Fruit fly (Drosophila melanogaster) whole organism, wandering third instar larva: ENCODE measurements around the gene CG12259.
"Not testable (repeated sequence)": the region's sequence is repeated elsewhere in the genome, so short reads cannot be mapped to it uniquely, and the experiment has no call there.

Source experiments
- Abd-B ChIP-seq: fragments of >200 bp; optimal IDR thresholded peaks from 2 replicates; lab custom pipeline; 2017; ENCODE audit warnings: missing biosample characterization, missing genetic modification characterization
- CrebA ChIP-seq: fragments of 200-800 bp; sonication (Bioruptor generic); optimal IDR thresholded peaks from 2 replicates; lab custom pipeline; 2016; ENCODE audit warnings: missing biosample characterization, mild to moderate bottlenecking, missing genetic modification characterization, borderline replicate concordance
- Dfd ChIP-seq: fragments of >200 bp; optimal IDR thresholded peaks from 2 replicates; lab custom pipeline; 2017; ENCODE audit warnings: missing biosample characterization, missing genetic modification characterization
- GATAd ChIP-seq: sonication (Bioruptor generic); optimal IDR thresholded peaks from 2 replicates; lab custom pipeline; 2016; ENCODE audit warnings: missing biosample characterization, missing genetic modification characterization
- HLH106 ChIP-seq: fragments of 200-800 bp; optimal IDR thresholded peaks from 3 replicates; lab custom pipeline; 2019; ENCODE audit warnings: missing biosample characterization, mild to moderate bottlenecking, missing genetic modification characterization, moderate library complexity
- Hnf4 ChIP-seq: fragments of 200-800 bp; sonication (Bioruptor generic); optimal IDR thresholded peaks from 2 replicates; lab custom pipeline; 2016; ENCODE audit warnings: missing biosample characterization, mild to moderate bottlenecking, missing genetic modification characterization
- Hr78 ChIP-seq: fragments of >200 bp; optimal IDR thresholded peaks from 2 replicates; lab custom pipeline; 2017; ENCODE audit warnings: missing biosample characterization, missing genetic modification characterization
- Jra ChIP-seq: sonication (Bioruptor generic); optimal IDR thresholded peaks from 2 replicates; lab custom pipeline; 2016; ENCODE audit warnings: missing biosample characterization, missing genetic modification characterization
- Mio ChIP-seq: sonication (Bioruptor generic); optimal IDR thresholded peaks from 2 replicates; lab custom pipeline; 2016; ENCODE audit warnings: missing biosample characterization, missing genetic modification characterization
- Myc ChIP-seq: fragments of >200 bp; optimal IDR thresholded peaks from 2 replicates; lab custom pipeline; 2017
- N ChIP-seq: fragments of >200 bp; optimal IDR thresholded peaks from 2 replicates; lab custom pipeline; 2018; ENCODE audit warnings: missing biosample characterization, missing external identifiers, missing genetic modification characterization
- OdsH ChIP-seq: fragments of 200-800 bp; sonication (Bioruptor generic); optimal IDR thresholded peaks from 2 replicates; lab custom pipeline; 2016; ENCODE audit warnings: missing biosample characterization, mild to moderate bottlenecking, missing genetic modification characterization
- Rel ChIP-seq, 2 experiments: fragments of 200-800 bp; sonication (Bioruptor generic) in 1 of 2; optimal IDR thresholded peaks; 2 replicates in 1 of 2; 3 replicates in 1 of 2; lab custom pipeline; 2016 to 2019; ENCODE audit warnings: mild to moderate bottlenecking in 2 of 2, missing biosample characterization in 2 of 2, missing genetic modification characterization in 2 of 2, moderate library complexity in 1 of 2
- Vsx2 ChIP-seq: fragments of 200-300, 225-300 bp; sonication (Bioruptor generic); optimal IDR thresholded peaks from 2 replicates; lab custom pipeline; 2018; ENCODE audit warnings: missing biosample characterization, missing genetic modification characterization; ENCODE audit not compliant: partially characterized antibody
- brk ChIP-seq: fragments of 200-800 bp; sonication (Bioruptor generic); optimal IDR thresholded peaks from 2 replicates; lab custom pipeline; 2016; ENCODE audit warnings: missing biosample characterization, mild to moderate bottlenecking, missing genetic modification characterization
- dmrt93B ChIP-seq: fragments of 200-800 bp; sonication (Bioruptor generic); optimal IDR thresholded peaks from 2 replicates; lab custom pipeline; 2018; ENCODE audit warnings: missing biosample characterization, mild to moderate bottlenecking, missing genetic modification characterization
- dsf ChIP-seq: sonication (Bioruptor generic); optimal IDR thresholded peaks from 2 replicates; lab custom pipeline; 2016; ENCODE audit warnings: missing biosample characterization, missing genetic modification characterization, borderline replicate concordance
- foxo ChIP-seq, 2 experiments: fragments of 200-800 bp; sonication (Bioruptor generic); optimal IDR thresholded peaks; 2 replicates in 1 of 2; 3 replicates in 1 of 2; lab custom pipeline; 2016 to 2017; ENCODE audit warnings: missing biosample characterization in 2 of 2, missing genetic modification characterization in 2 of 2
- h ChIP-seq: fragments of 200-800 bp; sonication (Bioruptor generic); optimal IDR thresholded peaks from 3 replicates; lab custom pipeline; 2016; ENCODE audit warnings: missing biosample characterization, mild to moderate bottlenecking, missing genetic modification characterization
- lola ChIP-seq: fragments of >200 bp; optimal IDR thresholded peaks from 2 replicates; lab custom pipeline; 2017; ENCODE audit warnings: missing biosample characterization, missing genetic modification characterization
- pan ChIP-seq: fragments of >200 bp; optimal IDR thresholded peaks from 2 replicates; lab custom pipeline; 2017
- psq ChIP-seq: fragments of 200-800 bp; sonication (Bioruptor generic); optimal IDR thresholded peaks from 3 replicates; lab custom pipeline; 2017; ENCODE audit warnings: missing biosample characterization, mild to moderate bottlenecking, missing genetic modification characterization, moderate library complexity
- rgr ChIP-seq: fragments of 200-800 bp; sonication (Bioruptor generic); optimal IDR thresholded peaks from 3 replicates; lab custom pipeline; 2016; ENCODE audit warnings: missing biosample characterization, mild to moderate bottlenecking, missing genetic modification characterization
- sage ChIP-seq: fragments of 200-800 bp; sonication (Bioruptor generic); optimal IDR thresholded peaks from 2 replicates; lab custom pipeline; 2016; ENCODE audit warnings: missing biosample characterization, mild to moderate bottlenecking, missing genetic modification characterization
- tai ChIP-seq: sonication (Bioruptor generic); optimal IDR thresholded peaks from 2 replicates; lab custom pipeline; 2016; ENCODE audit warnings: missing biosample characterization, missing genetic modification characterization
- woc ChIP-seq: sonication (Bioruptor generic); optimal IDR thresholded peaks from 2 replicates; lab custom pipeline; 2016; ENCODE audit warnings: missing biosample characterization, mild to moderate bottlenecking, missing genetic modification characterization

Gene CG12259

DNA sequence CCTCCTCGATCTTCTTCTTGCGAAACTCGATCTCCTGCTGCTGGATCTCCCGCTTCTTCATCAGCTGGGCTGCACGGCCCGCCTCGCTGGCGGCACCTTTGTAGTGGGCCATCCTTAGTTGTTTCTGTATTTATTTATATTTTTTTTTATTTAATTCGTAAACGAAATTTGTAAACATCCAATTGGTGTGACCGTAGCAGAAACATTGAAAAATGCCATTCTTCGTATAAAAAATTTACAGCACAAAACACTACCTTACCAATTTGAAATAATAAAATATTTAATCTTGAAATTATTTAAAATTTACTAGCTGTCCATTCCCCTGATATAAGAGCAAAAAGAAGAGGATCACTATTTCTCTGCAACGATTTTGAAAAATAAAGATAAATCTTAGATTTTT is at the start of gene CG12259:
TSS of gene CG12259 (minus strand) at position 207 of the 400 bp plus-strand sequence.
- TF ChIP-seq woc (peak; percentile 6), Jra (GFP tag; lab: Kevin White, UChicago) (no peak), dsf (GFP tag; lab: Kevin White, UChicago) (no peak), pan (lab: Kevin White, UChicago) (no peak)

DNA sequence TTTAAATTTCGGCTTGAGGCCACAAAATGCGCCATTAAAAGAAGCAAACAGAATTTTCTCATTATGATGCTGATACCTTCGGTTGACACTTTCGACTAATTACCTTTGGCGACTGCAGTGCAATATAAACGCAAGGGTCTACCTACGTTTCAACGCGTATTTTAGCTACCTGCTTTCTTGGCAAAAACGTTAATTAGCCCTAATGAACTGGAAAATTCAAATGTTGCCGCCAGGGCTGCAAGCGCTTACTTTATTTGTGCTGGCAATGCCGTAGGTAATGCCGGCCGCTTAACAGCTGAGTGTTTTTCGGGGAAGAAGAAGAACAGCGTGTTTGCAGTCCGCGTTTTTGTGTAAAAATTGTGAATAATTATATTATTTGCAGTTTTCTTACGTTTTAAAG is 42.2 kb upstream of the CG12259 start, which contains the start of the genes CG31131 and CG4849:
TSS of gene CG31131 (minus strand) at position 101 of the 400 bp plus-strand sequence.
TSS of gene CG4849 (plus strand) at position 297 of the 400 bp plus-strand sequence.
- TF ChIP-seq sage, OdsH, rgr (GFP tag; lab: Kevin White, UChicago): not testable (repeated sequence)
- TF ChIP-seq, all 38 proteins: peak for 0; not testable (repeated sequence) for 38

DNA sequence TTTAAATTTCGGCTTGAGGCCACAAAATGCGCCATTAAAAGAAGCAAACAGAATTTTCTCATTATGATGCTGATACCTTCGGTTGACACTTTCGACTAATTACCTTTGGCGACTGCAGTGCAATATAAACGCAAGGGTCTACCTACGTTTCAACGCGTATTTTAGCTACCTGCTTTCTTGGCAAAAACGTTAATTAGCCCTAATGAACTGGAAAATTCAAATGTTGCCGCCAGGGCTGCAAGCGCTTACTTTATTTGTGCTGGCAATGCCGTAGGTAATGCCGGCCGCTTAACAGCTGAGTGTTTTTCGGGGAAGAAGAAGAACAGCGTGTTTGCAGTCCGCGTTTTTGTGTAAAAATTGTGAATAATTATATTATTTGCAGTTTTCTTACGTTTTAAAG is 39.6 kb upstream of the CG12259 start, which contains the start of gene CG31253:
TSS of gene CG31253 (minus strand) at position 101 of the 400 bp plus-strand sequence.
- not testable (repeated sequence) for TF ChIP-seq CrebA; Rel (GFP tag; optimal IDR thresholded peaks at IDR 0.05; lab: Kevin White, UChicago); Rel (tag; optimal IDR thresholded peaks at IDR 0.05; lab: Kevin White, UChicago); sage (GFP tag; lab: Kevin White, UChicago)
- TF ChIP-seq, all 38 proteins: peak for 0; not testable (repeated sequence) for 38

DNA sequence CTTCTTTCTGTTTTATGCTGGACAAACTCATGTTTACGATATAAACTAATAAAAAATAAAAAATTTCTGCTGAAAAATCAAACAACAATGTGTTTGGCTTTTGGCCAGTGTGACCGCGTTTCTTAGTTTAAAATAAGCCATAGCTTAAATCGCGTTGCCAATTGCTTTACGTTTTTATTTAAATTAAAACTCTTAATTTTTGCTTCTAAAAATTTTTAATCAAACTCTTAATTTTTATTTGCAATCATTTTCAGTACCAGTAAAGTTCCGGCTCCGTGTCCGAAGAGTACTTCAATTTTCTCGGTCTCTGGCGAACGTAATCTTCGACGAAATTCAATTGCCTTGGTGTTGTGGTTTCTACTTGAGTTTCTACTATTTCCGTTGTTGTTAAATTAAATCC is 38.3 kb upstream of the CG12259 start, which contains the start of the genes CG42487 and CG4884:
TSS of gene CG42487 (minus strand) at position 101 of the 400 bp plus-strand sequence.
TSS of gene CG4884 (minus strand) at position 101 of the 400 bp plus-strand sequence.
- TF ChIP-seq OdsH (GFP tag; lab: Kevin White, UChicago); Hnf4; N (GFP tag; lab: Kevin White, UChicago): not testable (repeated sequence)

DNA sequence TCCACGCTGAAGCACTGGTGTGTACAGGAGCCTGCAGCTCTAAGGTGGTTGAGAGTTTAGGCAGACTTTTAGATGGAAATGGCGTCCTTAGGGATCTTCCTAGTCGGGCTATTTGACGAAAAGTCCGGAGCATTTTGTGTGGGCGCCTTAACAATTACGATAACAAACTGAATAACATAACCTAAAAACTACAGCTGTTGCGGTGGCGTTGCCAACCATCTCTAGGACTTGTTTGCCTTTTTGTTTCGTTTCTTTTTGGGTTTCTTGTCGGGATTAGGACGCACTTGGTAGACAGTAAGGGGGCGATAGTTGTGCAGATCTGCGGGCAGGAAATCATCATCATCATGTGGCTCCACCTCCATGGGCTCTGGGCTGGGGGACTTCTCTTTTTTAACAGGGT is 37.1 kb upstream of the CG12259 start:
- TF ChIP-seq lola (no peak), Mio (no peak), Abd-B (GFP tag; lab: Kevin White, UChicago) (no peak)

DNA sequence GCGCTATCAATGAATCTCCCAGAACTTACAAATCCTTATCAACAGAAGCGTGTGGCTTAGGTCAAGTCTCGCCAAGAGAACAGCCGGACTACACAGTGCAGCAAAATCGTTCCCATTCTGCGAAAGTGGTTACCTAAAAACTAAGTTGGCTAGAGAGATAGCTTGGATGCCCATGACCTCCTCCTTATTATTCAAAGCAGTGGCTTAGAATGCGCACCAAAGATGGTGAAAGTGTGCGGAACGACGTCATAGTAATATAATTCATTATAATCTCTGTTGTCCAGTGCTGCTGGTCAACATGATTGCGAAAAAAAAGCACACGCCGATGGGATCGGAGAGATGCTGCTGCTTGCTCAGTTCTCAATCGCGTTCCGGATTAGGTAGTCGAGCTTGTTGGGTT is 33.6 kb upstream of the CG12259 start, which contains the start of gene Nep7:
TSS of gene Nep7 (plus strand) at position 385 of the 400 bp plus-strand sequence.
- TF ChIP-seq rgr (GFP tag; lab: Kevin White, UChicago): no peak
- no peak for TF ChIP-seq Dfd (GFP tag; lab: Kevin White, UChicago)
- TF ChIP-seq HLH106: peak; percentile 10
- TF ChIP-seq Rel (GFP tag; optimal IDR thresholded peaks at IDR 0.05; lab: Kevin White, UChicago): no peak
- TF ChIP-seq Rel (tag; optimal IDR thresholded peaks at IDR 0.05; lab: Kevin White, UChicago): peak; percentile 82
- TF ChIP-seq brk (GFP tag; lab: Kevin White, UChicago): no peak
- TF ChIP-seq Hnf4: no peak
- no peak for TF ChIP-seq GATAd (GFP tag; lab: Kevin White, UChicago)
- TF ChIP-seq Myc (lab: Kevin White, UChicago): no peak
- no peak for TF ChIP-seq h
- TF ChIP-seq psq (GFP tag; lab: Kevin White, UChicago): no peak
- no peak for TF ChIP-seq CrebA
- TF ChIP-seq OdsH (GFP tag; lab: Kevin White, UChicago): no peak
- TF ChIP-seq tai (GFP tag; lab: Kevin White, UChicago): no peak
- no peak for TF ChIP-seq Vsx2 (GFP tag; lab: Kevin White, UChicago)
- no peak for TF ChIP-seq dmrt93B (GFP tag; lab: Kevin White, UChicago)
- TF ChIP-seq woc: no peak
- no peak for TF ChIP-seq Hr78 (GFP tag; lab: Kevin White, UChicago)

DNA sequence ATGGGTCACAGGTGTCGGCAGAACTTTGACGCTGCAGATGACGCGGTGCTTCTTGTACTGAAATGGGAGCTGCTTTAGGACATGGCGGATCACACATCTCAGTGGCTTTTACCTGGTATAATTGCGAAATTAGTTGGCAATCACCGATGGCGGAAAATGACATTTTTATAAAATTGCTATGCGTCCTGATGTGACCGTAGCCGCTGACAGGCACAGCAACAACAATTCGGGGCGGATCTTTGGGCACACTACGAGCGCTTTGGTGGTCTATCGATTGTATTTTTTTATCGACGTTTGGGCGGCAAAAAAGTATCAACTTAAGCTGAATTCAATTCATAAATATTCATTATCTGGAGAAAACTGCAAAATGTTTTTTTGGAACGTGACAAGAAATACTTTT is 33.0 kb upstream of the CG12259 start, which contains the start of gene CG4951:
TSS of gene CG4951 (minus strand) at position 223 of the 400 bp plus-strand sequence.
- no peak for TF ChIP-seq foxo (GFP tag; optimal IDR thresholded peaks at IDR 0.05; lab: Kevin White, UChicago)
- no peak for TF ChIP-seq Abd-B (GFP tag; lab: Kevin White, UChicago)
- TF ChIP-seq woc: no peak
